Fruit fly (Drosophila melanogaster): ENCODE measurements around the gene SWIP.

Gene SWIP

DNA sequence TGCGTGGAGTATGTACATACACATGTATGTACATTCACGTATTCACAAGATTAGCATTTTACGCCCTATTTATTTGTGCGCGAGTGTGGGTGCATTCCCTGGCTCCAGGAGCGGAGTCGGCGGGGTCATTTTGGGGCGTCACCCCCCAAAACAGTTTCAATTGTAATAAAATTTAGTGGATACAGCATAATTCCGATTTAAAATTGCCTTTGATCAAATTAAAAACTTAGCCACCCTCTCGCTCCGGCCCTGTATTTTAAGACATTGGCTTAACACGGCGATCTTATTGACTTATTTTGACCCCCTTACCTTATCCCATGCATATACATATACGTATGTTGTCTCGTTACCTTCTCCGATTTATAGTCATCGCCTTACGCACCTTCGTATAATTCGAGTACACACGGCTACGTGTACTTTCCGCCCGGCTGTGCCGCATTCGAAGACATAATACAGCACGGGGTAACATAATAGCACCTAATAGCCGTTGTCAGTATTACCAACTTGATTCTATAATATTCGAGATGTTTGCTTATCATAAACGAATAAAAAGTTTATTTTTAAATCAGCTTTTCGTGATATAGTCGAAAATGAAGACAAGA lies 34.1 kb upstream of the SWIP start (continued):
- no peak for TF ChIP-seq sqz (GFP tag; optimal IDR thresholded peaks at IDR 0.05)
- TF ChIP-seq CG34422 (GFP tag; IDR thresholded peaks at IDR 0.05), result peak; percentile 95
- TF ChIP-seq pan (optimal IDR thresholded peaks at IDR 0.05), result no peak
- peak in 1 of 2 experiments; percentile 88 for TF ChIP-seq pan (GFP tag; optimal IDR thresholded peaks at IDR 0.05 in 1 of 2, IDR thresholded peaks at IDR 0.05 in 1 of 2)
- peak; percentile 71 for TF ChIP-seq CG8089 (GFP tag; optimal IDR thresholded peaks at IDR 0.05)
- peak; percentile 94 for TF ChIP-seq sisA (GFP tag; IDR thresholded peaks at IDR 0.05)
- TF ChIP-seq bbx (GFP tag; IDR thresholded peaks at IDR 0.05; ENCODE audit: partially characterized antibody), result peak; percentile 18; the same call in 1 of the 2 replicates
- peak; percentile 43 for TF ChIP-seq Deaf1 (tag; optimal IDR thresholded peaks at IDR 0.05)
- TF ChIP-seq CG17612 (GFP tag; IDR thresholded peaks at IDR 0.05), result peak; percentile 85
- no peak for TF ChIP-seq MESR4 (GFP tag; optimal IDR thresholded peaks at IDR 0.05)
- TF ChIP-seq peb (GFP tag; IDR thresholded peaks at IDR 0.05), result peak; percentile 88
- TF ChIP-seq Scr (GFP tag; IDR thresholded peaks at IDR 0.05; ENCODE audit: partially characterized antibody), result no peak
- TF ChIP-seq CG9215 (GFP tag; IDR thresholded peaks at IDR 0.05), result peak; percentile 89
- TF ChIP-seq lbe (GFP tag; optimal IDR thresholded peaks at IDR 0.05), result peak; percentile 68
- TF ChIP-seq CG10366 (GFP tag; IDR thresholded peaks at IDR 0.05), result peak; percentile 94
- TF ChIP-seq scrt (GFP tag; optimal IDR thresholded peaks at IDR 0.05), result peak; percentile 60
- peak; percentile 55 for TF ChIP-seq pho (GFP tag; optimal IDR thresholded peaks at IDR 0.05)
- peak; percentile 41 for TF ChIP-seq PHDP (tag; optimal IDR thresholded peaks at IDR 0.05)
- peak; percentile 95 for TF ChIP-seq Antp (GFP tag; optimal IDR thresholded peaks at IDR 0.05)
- peak; percentile 89 for TF ChIP-seq CG6689 (GFP tag; IDR thresholded peaks at IDR 0.05)
- TF ChIP-seq wek (GFP tag; optimal IDR thresholded peaks at IDR 0.05), result peak; percentile 48
- peak; percentile 76 for TF ChIP-seq klu (GFP tag; IDR thresholded peaks at IDR 0.05)
- peak; percentile 85 for TF ChIP-seq E2f1 (GFP tag; IDR thresholded peaks at IDR 0.05)
- peak; percentile 93 for TF ChIP-seq jumu (GFP tag; optimal IDR thresholded peaks at IDR 0.05)
- peak; percentile 73 for TF ChIP-seq CG18599 (GFP tag; optimal IDR thresholded peaks at IDR 0.05)
- TF ChIP-seq Dfd (GFP tag; optimal IDR thresholded peaks at IDR 0.05), result no peak
- TF ChIP-seq chif (GFP tag; optimal IDR thresholded peaks at IDR 0.05), result peak; percentile 71 to 78
- peak; percentile 74 for TF ChIP-seq CG30403 (GFP tag; optimal IDR thresholded peaks at IDR 0.05)
- TF ChIP-seq luna (GFP tag; optimal IDR thresholded peaks at IDR 0.05), result peak; percentile 72
- peak; percentile 86 for TF ChIP-seq CG11560 (tag; IDR thresholded peaks at IDR 0.05)
- TF ChIP-seq CG11723 (GFP tag; optimal IDR thresholded peaks at IDR 0.05), result peak; percentile 40
- TF ChIP-seq Lhr (GFP tag; optimal IDR thresholded peaks at IDR 0.05), result peak; percentile 39
- TF ChIP-seq CG4328 (GFP tag; optimal IDR thresholded peaks at IDR 0.05), result peak; percentile 40
- TF ChIP-seq stc (GFP tag; IDR thresholded peaks at IDR 0.05), result peak; percentile 81
- TF ChIP-seq aop (GFP tag; IDR thresholded peaks at IDR 0.05), result no peak
- TF ChIP-seq CG31441 (GFP tag; IDR thresholded peaks at IDR 0.05), result peak; percentile 49
- no peak for TF ChIP-seq exex (tag; optimal IDR thresholded peaks at IDR 0.05)
- no peak for TF ChIP-seq ato (GFP tag; IDR thresholded peaks at IDR 0.05; ENCODE audit: partially characterized antibody)
- TF ChIP-seq zen (tag; optimal IDR thresholded peaks at IDR 0.05), result peak; percentile 64
- TF ChIP-seq otp (GFP tag; IDR thresholded peaks at IDR 0.05), result peak; percentile 85
- TF ChIP-seq lov (optimal IDR thresholded peaks at IDR 0.05), result no peak
- TF ChIP-seq lov (GFP tag; IDR thresholded peaks at IDR 0.05), result peak; percentile 83; the same call in 2 of the 3 replicates
- peak; percentile 54 for TF ChIP-seq CG8924 (tag; optimal IDR thresholded peaks at IDR 0.05)
- TF ChIP-seq CG15479 (GFP tag; optimal IDR thresholded peaks at IDR 0.05), result no peak
- peak; percentile 46 for TF ChIP-seq CG6813 (GFP tag; optimal IDR thresholded peaks at IDR 0.05)
- peak; percentile 87 for TF ChIP-seq ken (GFP tag; IDR thresholded peaks at IDR 0.05)
- no peak for TF ChIP-seq prd (optimal IDR thresholded peaks at IDR 0.05)
- peak; percentile 95 for TF ChIP-seq prd (GFP tag; IDR thresholded peaks at IDR 0.05)
- peak; percentile 92 for TF ChIP-seq CG11093 (GFP tag; IDR thresholded peaks at IDR 0.05)
- peak; percentile 88 for TF ChIP-seq crc (GFP tag; optimal IDR thresholded peaks at IDR 0.05)
- peak; percentile 31 for TF ChIP-seq emc (GFP tag; optimal IDR thresholded peaks at IDR 0.05)
